Fruit fly (Drosophila melanogaster): ENCODE measurements around the gene CG43120.
A peak's percentile ranks its signal among the peaks of the same experiment; 100 is the strongest.

CG43120 gene

dm6 chr3L:14350218-14350617, 31.5 kb upstream of the CG43120 start:
- TF ChIP-seq psq (GFP tag; optimal IDR thresholded peaks at IDR 0.05) (peak; percentile 34), HLH106 (tag; optimal IDR thresholded peaks at IDR 0.05) (peak; percentile 25), h (GFP tag; optimal IDR thresholded peaks at IDR 0.05) (peak; percentile 50), OdsH (GFP tag; optimal IDR thresholded peaks at IDR 0.05) (peak; percentile 55), Sp1 (GFP tag; optimal IDR thresholded peaks at IDR 0.05) (peak; percentile 52), fru (GFP tag; optimal IDR thresholded peaks at IDR 0.05) (peak; percentile 72), br (GFP tag; optimal IDR thresholded peaks at IDR 0.05) (peak; percentile 28), foxo (GFP tag; optimal IDR thresholded peaks at IDR 0.05) (peak in 1 of 2 experiments; percentile 59), GATAd (GFP tag; optimal IDR thresholded peaks at IDR 0.05) (no peak), rgr (GFP tag; optimal IDR thresholded peaks at IDR 0.05) (peak; percentile 52), Myc (optimal IDR thresholded peaks at IDR 0.05) (no peak), Hr78 (GFP tag; optimal IDR thresholded peaks at IDR 0.05) (no peak), Jra (GFP tag; optimal IDR thresholded peaks at IDR 0.05) (no peak), CG32264 (GFP tag; optimal IDR thresholded peaks at IDR 0.05) (no peak), jim (GFP tag; optimal IDR thresholded peaks at IDR 0.05) (no peak), woc (GFP tag; optimal IDR thresholded peaks at IDR 0.05) (peak; percentile 49), ey (GFP tag; optimal IDR thresholded peaks at IDR 0.05) (peak; percentile 69)

DNA sequence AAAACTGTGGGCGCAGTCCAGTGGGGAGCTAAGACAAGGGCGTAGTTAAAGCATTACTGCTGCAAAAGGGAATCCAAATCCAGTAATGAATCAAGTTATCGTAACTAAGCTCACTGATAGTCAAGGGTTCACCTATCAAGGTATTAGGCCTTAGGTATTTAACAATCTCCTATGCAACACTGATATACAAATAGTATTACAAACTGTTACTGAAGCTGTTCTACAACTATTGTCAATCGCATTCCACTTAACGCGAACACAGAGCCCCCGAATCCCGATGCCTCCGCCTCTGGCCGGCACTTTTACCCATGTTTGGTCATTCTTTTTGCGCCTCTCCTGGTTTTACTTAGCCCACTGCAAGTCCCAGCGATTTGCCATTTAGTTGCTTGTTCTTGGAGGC, 30.9 kb upstream of the CG43120 start:
- TF ChIP-seq foxo (GFP tag; optimal IDR thresholded peaks at IDR 0.05) (peak in 1 of 2 experiments; percentile 11), rgr (GFP tag; optimal IDR thresholded peaks at IDR 0.05) (no peak), ey (GFP tag; optimal IDR thresholded peaks at IDR 0.05) (peak; percentile 35), Sp1 (GFP tag; optimal IDR thresholded peaks at IDR 0.05) (peak; percentile 6), HLH106 (tag; optimal IDR thresholded peaks at IDR 0.05) (peak; percentile 48), Vsx2 (GFP tag; optimal IDR thresholded peaks at IDR 0.05; ENCODE audit: partially characterized antibody) (no peak)

DNA sequence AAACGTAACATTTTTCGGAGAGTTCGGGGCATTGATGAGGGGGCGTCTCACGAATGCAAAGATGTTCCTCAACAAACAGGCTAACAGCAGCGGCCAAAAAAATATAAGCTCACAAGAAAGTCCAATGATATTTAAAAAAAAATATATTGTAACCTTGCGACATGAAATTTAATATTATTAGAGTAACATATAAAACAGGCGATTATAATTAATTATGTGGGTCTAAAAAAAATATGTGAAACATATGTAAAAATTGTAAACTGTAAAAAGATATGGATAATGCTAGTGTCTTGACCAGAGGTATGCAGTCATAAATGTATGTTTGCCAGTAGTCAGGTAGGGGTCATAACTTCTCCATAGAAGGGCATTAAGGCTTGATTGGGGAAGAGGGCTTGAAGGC, 28.6 kb upstream of the CG43120 start:
- TF ChIP-seq Hnf4 (GFP tag; optimal IDR thresholded peaks at IDR 0.05) (no peak), Jra (GFP tag; optimal IDR thresholded peaks at IDR 0.05) (no peak), Rel (GFP tag; optimal IDR thresholded peaks at IDR 0.05) (no peak), Rel (tag; optimal IDR thresholded peaks at IDR 0.05) (no peak), foxo (GFP tag; optimal IDR thresholded peaks at IDR 0.05) (peak in 1 of 2 experiments; percentile 55), psq (GFP tag; optimal IDR thresholded peaks at IDR 0.05) (peak; percentile 52), dmrt93B (GFP tag; optimal IDR thresholded peaks at IDR 0.05) (no peak), fru (GFP tag; optimal IDR thresholded peaks at IDR 0.05) (peak; percentile 53), woc (GFP tag; optimal IDR thresholded peaks at IDR 0.05) (peak; percentile 23), Vsx2 (GFP tag; optimal IDR thresholded peaks at IDR 0.05; ENCODE audit: partially characterized antibody) (no peak), sv (GFP tag; optimal IDR thresholded peaks at IDR 0.05) (no peak), rgr (GFP tag; optimal IDR thresholded peaks at IDR 0.05) (peak; percentile 47), Myc (optimal IDR thresholded peaks at IDR 0.05) (no peak), dl (GFP tag; optimal IDR thresholded peaks at IDR 0.05; ENCODE audit: insufficient read depth in 1 of 2, partially characterized antibody in 2 of 2) (no peak), ey (GFP tag; optimal IDR thresholded peaks at IDR 0.05) (peak; percentile 34), Hr78 (GFP tag; optimal IDR thresholded peaks at IDR 0.05) (no peak), usp (GFP tag; optimal IDR thresholded peaks at IDR 0.05) (no peak), h (GFP tag; optimal IDR thresholded peaks at IDR 0.05) (peak; percentile 51), Sp1 (GFP tag; optimal IDR thresholded peaks at IDR 0.05) (peak; percentile 58), Hr83 (GFP tag; optimal IDR thresholded peaks at IDR 0.05; ENCODE audit: poor library complexity, severe bottlenecking) (no peak), GATAd (GFP tag; optimal IDR thresholded peaks at IDR 0.05) (no peak), brk (GFP tag; optimal IDR thresholded peaks at IDR 0.05) (peak; percentile 7), OdsH (GFP tag; optimal IDR thresholded peaks at IDR 0.05) (peak; percentile 59), jim (GFP tag; optimal IDR thresholded peaks at IDR 0.05) (no peak), CG9705 (GFP tag; optimal IDR thresholded peaks at IDR 0.05) (no peak), tai (GFP tag; optimal IDR thresholded peaks at IDR 0.05) (peak; percentile 16), Dfd (GFP tag; optimal IDR thresholded peaks at IDR 0.05) (no peak), HLH106 (tag; optimal IDR thresholded peaks at IDR 0.05) (peak; percentile 28), N (GFP tag; optimal IDR thresholded peaks at IDR 0.05) (no peak), Dif (GFP tag; optimal IDR thresholded peaks at IDR 0.05; ENCODE audit: partially characterized antibody) (no peak), CrebA (GFP tag; optimal IDR thresholded peaks at IDR 0.05; ENCODE audit: borderline replicate concordance) (no peak), br (GFP tag; optimal IDR thresholded peaks at IDR 0.05) (no peak)
